Fruit fly (Drosophila melanogaster) whole organism, pupa: ENCODE results near the gene CG13045.

Source experiments
- CG12605 ChIP-seq: fragments of 200-800 bp; sonication (Bioruptor generic); IDR thresholded peaks from 2 replicates; pipeline ENCODE4 v1.3.6; 2022; ENCODE audit warnings: missing biosample characterization, missing genetic modification characterization
- CG13204 ChIP-seq: fragments of 200-800 bp; sonication (Bioruptor generic); optimal IDR thresholded peaks from 2 replicates; lab custom pipeline; 2018; ENCODE audit warnings: missing biosample characterization, mild to moderate bottlenecking, missing genetic modification characterization, moderate library complexity
- CG14655 ChIP-seq: fragments of 200-800 bp; sonication (Bioruptor generic); optimal IDR thresholded peaks from 3 replicates; lab custom pipeline; 2017; ENCODE audit warnings: mild to moderate bottlenecking, missing biosample characterization, missing genetic modification reagents, missing genetic modification characterization
- CG15710 ChIP-seq: fragments of 200-800 bp; sonication (Bioruptor generic); optimal IDR thresholded peaks from 2 replicates; lab custom pipeline; 2018; ENCODE audit warnings: missing biosample characterization, mild to moderate bottlenecking, missing genetic modification characterization, moderate library complexity
- CG17806 ChIP-seq: fragments of 200-800 bp; sonication (Bioruptor generic); optimal IDR thresholded peaks from 2 replicates; lab custom pipeline; 2018; ENCODE audit warnings: missing biosample characterization, mild to moderate bottlenecking, missing genetic modification characterization, moderate library complexity
- CG32121 ChIP-seq: fragments of 200-800 bp; sonication (Bioruptor generic); IDR thresholded peaks from 2 replicates; pipeline ENCODE4 v1.3.6; 2022; ENCODE audit warnings: missing biosample characterization, missing genetic modification characterization
- CG4496 ChIP-seq: fragments of 200-800 bp; sonication (Bioruptor generic); IDR thresholded peaks from 3 replicates; pipeline ENCODE4 v1.3.6; 2022; ENCODE audit warnings: missing biosample characterization, missing genetic modification characterization
- CG8159 ChIP-seq: fragments of 200-800 bp; sonication (Bioruptor generic); optimal IDR thresholded peaks from 3 replicates; lab custom pipeline; 2018; ENCODE audit warnings: missing biosample characterization, mild to moderate bottlenecking, missing genetic modification characterization, moderate library complexity
- CG8301 ChIP-seq: fragments of 200-800 bp; sonication (Bioruptor generic); optimal IDR thresholded peaks from 2 replicates; lab custom pipeline; 2018; ENCODE audit warnings: missing biosample characterization, mild to moderate bottlenecking, missing genetic modification characterization
- EcR ChIP-seq: fragments of 200-800 bp; sonication (Bioruptor generic); optimal IDR thresholded peaks from 3 replicates; lab custom pipeline; 2019; ENCODE audit warnings: missing biosample characterization, missing genetic modification characterization, mild to moderate bottlenecking, moderate library complexity, missing genetic modification reagents
- Ets98B ChIP-seq: fragments of 200-800 bp; sonication (Bioruptor generic); IDR thresholded peaks from 2 replicates; pipeline ENCODE4 v1.3.6; 2022; ENCODE audit warnings: missing biosample characterization, missing genetic modification characterization
- fd96Ca ChIP-seq: fragments of 200-800 bp; sonication (Bioruptor generic); IDR thresholded peaks from 3 replicates; pipeline ENCODE4 v1.3.6; 2022; ENCODE audit warnings: missing biosample characterization, missing genetic modification characterization
- gl ChIP-seq: fragments of 200-800 bp; sonication (Bioruptor generic); optimal IDR thresholded peaks from 2 replicates; lab custom pipeline; 2018; ENCODE audit warnings: missing biosample characterization, mild to moderate bottlenecking, missing genetic modification characterization

- TF ChIP-seq EcR (GFP tag; lab: Kevin White, UChicago) (no peak), CG8159 (tag; lab: Kevin White, UChicago) (no peak), CG17806 (no peak), CG15710 (tag; lab: Kevin White, UChicago) (no peak), CG4496 (GFP tag; lab: Robert Waterston, UW) (no peak), gl (no peak), CG12605 (GFP tag; lab: Robert Waterston, UW) (no peak), fd96Ca (GFP tag; lab: Robert Waterston, UW) (no peak), CG13204 (no peak), CG14655 (GFP tag; lab: Kevin White, UChicago) (no peak), CG8301 (tag; lab: Kevin White, UChicago) (no peak), Ets98B (GFP tag; lab: Robert Waterston, UW) (no peak), CG32121 (GFP tag; lab: Robert Waterston, UW) (no peak)
Measured at dm6 chr3L:16301153-16301552, 10.4 kb upstream of the CG13045 start, which contains the start of gene CG4982.
